Fruit fly (Drosophila melanogaster) whole organism: Measurements from ENCODE around the gene BNIP3.

ENCODE experiments used
- CG8478 ChIP-seq: fragments of >200 bp; optimal IDR thresholded peaks from 2 replicates; lab custom pipeline; 2018; ENCODE audit warnings: inconsistent platforms
- Dll ChIP-seq: fragments of >200 bp; optimal IDR thresholded peaks from 2 replicates; lab custom pipeline; 2017
- EcR ChIP-seq, 2 experiments: fragments of >200 bp; optimal IDR thresholded peaks; 2 replicates each; lab custom pipeline; 2017; ENCODE audit warnings: missing biosample characterization in 2 of 2, missing genetic modification characterization in 2 of 2, missing genetic modification reagents in 2 of 2
- pan ChIP-seq: fragments of >200 bp; optimal IDR thresholded peaks from 2 replicates; lab custom pipeline; 2017
- psq ChIP-seq: fragments of >200 bp; optimal IDR thresholded peaks from 2 replicates; lab custom pipeline; 2017
- usp ChIP-seq: fragments of >200 bp; optimal IDR thresholded peaks from 2 replicates; lab custom pipeline; 2017; ENCODE audit warnings: missing biosample characterization, missing genetic modification characterization, mixed read lengths

BNIP3 gene

dm6 chr3L:20518805-20519503 is at the start of gene BNIP3:
Gene BNIP3 (minus strand): TSS chr3L:20519393.
- TF ChIP-seq Dll (lab: Kevin White, UChicago) (no peak), psq (lab: Kevin White, UChicago) (no peak), pan (no peak), usp (GFP tag; lab: Kevin White, UChicago) (no peak), EcR (GFP tag; optimal IDR thresholded peaks at IDR 0.05; lab: Kevin White, UChicago) (no peak), CG8478 (lab: Kevin White, UChicago) (no peak)

DNA sequence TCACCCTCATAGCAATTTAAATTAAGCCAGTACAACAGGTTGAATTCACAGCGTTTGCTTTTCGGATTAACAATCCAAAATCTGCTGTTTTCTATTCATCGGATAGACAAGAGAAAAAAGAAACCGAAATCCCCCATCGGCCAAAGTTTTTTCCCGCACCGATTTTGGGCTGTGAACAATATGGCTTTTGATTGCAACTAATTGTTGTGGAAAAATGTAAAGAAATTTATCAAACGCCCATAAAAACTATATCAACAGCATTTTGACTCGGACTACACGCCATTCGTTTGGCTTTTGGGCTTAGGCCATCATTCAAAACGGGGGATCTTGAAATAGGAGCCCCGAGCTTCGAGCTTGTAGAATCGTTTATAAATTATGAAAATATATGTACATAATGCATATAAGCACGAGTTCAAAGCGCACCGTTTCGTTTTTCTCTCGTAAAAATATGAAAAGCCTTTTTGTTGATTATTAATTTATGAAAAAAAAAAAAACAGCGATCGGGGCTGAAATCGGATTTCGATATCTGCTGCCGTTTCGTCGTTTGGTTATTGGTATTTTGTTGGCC is 46.5 kb upstream of the BNIP3 start:
- no peak for TF ChIP-seq Dll (lab: Kevin White, UChicago)
- TF ChIP-seq pan = no peak
- no peak for TF ChIP-seq EcR (GFP tag; optimal IDR thresholded peaks at IDR 0.05; lab: Kevin White, UChicago)
- no peak for TF ChIP-seq psq (lab: Kevin White, UChicago)
- no peak for TF ChIP-seq usp (GFP tag; lab: Kevin White, UChicago)
- TF ChIP-seq CG8478 (lab: Kevin White, UChicago) = no peak

dm6 chr3L:20563767-20564166 is 44.6 kb upstream of the BNIP3 start:
- no peak for TF ChIP-seq Dll (lab: Kevin White, UChicago)
- TF ChIP-seq CG8478 (lab: Kevin White, UChicago) = no peak
- no peak for TF ChIP-seq psq (lab: Kevin White, UChicago)
- TF ChIP-seq usp (GFP tag; lab: Kevin White, UChicago) = no peak
- no peak for TF ChIP-seq pan

DNA sequence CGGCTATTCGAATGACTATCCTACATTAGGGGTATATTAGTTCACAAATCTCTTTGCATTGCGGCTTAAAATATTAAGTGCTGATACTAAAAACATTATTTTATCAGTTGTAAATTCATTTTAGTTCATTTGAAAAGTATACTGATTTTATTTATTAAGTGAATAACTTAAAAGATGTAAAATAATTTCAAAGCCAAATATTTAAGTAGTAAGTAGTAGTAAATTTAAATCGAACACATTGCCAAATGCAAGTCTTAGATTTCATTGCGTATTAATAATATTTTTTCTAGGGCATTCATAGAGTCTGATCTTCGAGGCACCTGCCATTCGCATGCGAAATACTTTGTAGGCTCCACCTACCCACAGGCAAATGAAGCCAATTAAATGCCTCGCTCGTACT is 43.5 kb upstream of the BNIP3 start:
- TF ChIP-seq psq (lab: Kevin White, UChicago) (no peak), CG8478 (lab: Kevin White, UChicago) (no peak), pan (no peak), Dll (lab: Kevin White, UChicago) (no peak), usp (GFP tag; lab: Kevin White, UChicago) (no peak), EcR (GFP tag; optimal IDR thresholded peaks at IDR 0.05; lab: Kevin White, UChicago) (no peak)

- no peak for TF ChIP-seq usp (GFP tag; lab: Kevin White, UChicago)
- TF ChIP-seq psq (lab: Kevin White, UChicago) = no peak
- TF ChIP-seq CG8478 (lab: Kevin White, UChicago) = no peak
- no peak for TF ChIP-seq Dll (lab: Kevin White, UChicago)
- TF ChIP-seq EcR (GFP tag; optimal IDR thresholded peaks at IDR 0.05; lab: Kevin White, UChicago) = no peak
- no peak for TF ChIP-seq pan
Observed at dm6 chr3L:20557065-20557464, 37.9 kb upstream of the BNIP3 start.

dm6 chr3L:20556371-20556770 is 37.2 kb upstream of the BNIP3 start:
- TF ChIP-seq usp (GFP tag; lab: Kevin White, UChicago) (no peak), pan (no peak), Dll (lab: Kevin White, UChicago) (no peak), psq (lab: Kevin White, UChicago) (no peak), EcR (GFP tag; optimal IDR thresholded peaks at IDR 0.05; lab: Kevin White, UChicago) (no peak), CG8478 (lab: Kevin White, UChicago) (no peak)

DNA sequence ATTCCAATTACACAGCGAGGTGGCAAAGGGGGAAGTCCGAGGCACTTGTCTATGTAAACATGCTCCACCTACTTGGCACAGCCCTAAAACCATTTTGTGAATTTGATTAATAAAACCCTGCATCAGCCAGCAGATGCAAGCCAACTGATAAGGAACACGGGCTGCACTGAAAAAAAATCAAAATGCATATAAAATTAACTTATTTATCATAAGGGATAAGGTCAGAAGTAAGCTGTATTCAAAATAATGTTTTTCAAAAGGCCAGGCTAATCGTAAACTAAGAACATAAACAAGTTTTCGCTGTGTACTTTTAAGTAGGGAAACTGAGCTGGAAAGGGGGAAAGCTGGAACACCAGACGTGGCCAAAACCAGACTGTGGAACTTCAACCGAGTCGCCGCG is 32.7 kb upstream of the BNIP3 start:
- TF ChIP-seq CG8478 (lab: Kevin White, UChicago) (no peak), EcR (GFP tag; optimal IDR thresholded peaks at IDR 0.05; lab: Kevin White, UChicago) (no peak), Dll (lab: Kevin White, UChicago) (no peak), pan (no peak), psq (lab: Kevin White, UChicago) (no peak)

- TF ChIP-seq Dll (lab: Kevin White, UChicago) (no peak), CG8478 (lab: Kevin White, UChicago) (no peak), pan (no peak), psq (lab: Kevin White, UChicago) (no peak), usp (GFP tag; lab: Kevin White, UChicago) (no peak), EcR (GFP tag; optimal IDR thresholded peaks at IDR 0.05; lab: Kevin White, UChicago) (no peak)
Observed at dm6 chr3L:20549358-20549757, 30.2 kb upstream of the BNIP3 start.

DNA sequence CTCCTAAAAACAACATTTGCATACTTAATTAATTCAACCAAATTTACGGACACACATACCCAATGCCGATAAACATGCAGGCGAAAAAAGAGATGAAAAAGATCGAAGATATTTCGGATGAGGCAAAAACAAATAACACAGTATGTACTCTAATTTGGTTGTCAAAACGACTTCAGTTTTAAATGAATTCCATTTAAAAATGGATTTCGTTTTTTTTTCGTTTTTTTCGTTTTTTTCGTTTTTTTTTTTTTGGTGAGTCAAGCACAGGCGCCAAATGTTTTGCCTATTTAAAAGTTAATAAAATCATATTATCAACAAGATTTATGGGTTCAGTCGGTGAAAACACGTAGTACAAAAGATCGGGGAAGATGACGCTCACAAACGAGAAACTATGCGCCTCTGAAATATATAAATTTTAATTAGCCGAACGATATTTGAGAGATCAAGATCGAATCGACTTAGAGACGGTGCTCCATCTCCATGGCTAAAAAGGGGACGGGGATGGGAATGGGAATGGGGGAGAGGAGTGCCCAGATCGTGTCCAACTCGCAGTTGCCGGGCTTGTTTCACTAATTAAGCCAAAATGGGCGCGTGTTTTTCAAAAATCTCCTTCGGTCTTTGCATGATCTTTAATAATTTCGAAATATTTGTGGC is 29.1 kb upstream of the BNIP3 start:
- no peak for TF ChIP-seq CG8478 (lab: Kevin White, UChicago)
- no peak for TF ChIP-seq usp (GFP tag; lab: Kevin White, UChicago)
- TF ChIP-seq pan = no peak
- TF ChIP-seq psq (lab: Kevin White, UChicago) = no peak
- no peak for TF ChIP-seq Dll (lab: Kevin White, UChicago)
- TF ChIP-seq EcR (GFP tag; optimal IDR thresholded peaks at IDR 0.05; lab: Kevin White, UChicago) = no peak

- no peak for TF ChIP-seq EcR (GFP tag; optimal IDR thresholded peaks at IDR 0.05; lab: Kevin White, UChicago)
- TF ChIP-seq psq (lab: Kevin White, UChicago) = no peak
- TF ChIP-seq usp (GFP tag; lab: Kevin White, UChicago) = no peak
- no peak for TF ChIP-seq CG8478 (lab: Kevin White, UChicago)
- TF ChIP-seq pan = no peak
- TF ChIP-seq Dll (lab: Kevin White, UChicago) = no peak
Observed at dm6 chr3L:20540975-20541951, 22.1 kb upstream of the BNIP3 start.
